Worm (Caenorhabditis elegans) whole organism, late embryonic: Measurements from ENCODE around the gene lips-13.

Source experiments
- C08G9.2 ChIP-seq: sonication (generic microtip); optimal IDR thresholded peaks from 2 replicates; lab custom pipeline; 2016; ENCODE audit warnings: mild to moderate bottlenecking, missing genetic modification characterization, moderate library complexity, missing compliant biosample characterization
- C38D4.7 ChIP-seq: fragments of 200-800 bp; sonication (Bioruptor generic); optimal IDR thresholded peaks from 2 replicates; lab custom pipeline; 2018; ENCODE audit warnings: mild to moderate bottlenecking, missing genetic modification characterization, moderate library complexity, missing compliant biosample characterization
- F13H6.1 ChIP-seq: sonication (generic microtip); optimal IDR thresholded peaks from 2 replicates; lab custom pipeline; 2016; ENCODE audit warnings: missing genetic modification characterization, missing compliant biosample characterization
- ahr-1 ChIP-seq: sonication (generic microtip); optimal IDR thresholded peaks from 2 replicates; lab custom pipeline; 2016; ENCODE audit warnings: missing genetic modification characterization, missing compliant biosample characterization
- ceh-14 ChIP-seq: sonication (generic microtip); optimal IDR thresholded peaks from 2 replicates; lab custom pipeline; 2016; ENCODE audit warnings: missing genotype, missing genetic modification characterization, missing compliant biosample characterization
- ceh-18 ChIP-seq: sonication (generic microtip); optimal IDR thresholded peaks from 2 replicates; lab custom pipeline; 2016; ENCODE audit warnings: missing genetic modification characterization, missing compliant biosample characterization
- ceh-19 ChIP-seq: fragments of 200-800 bp; sonication (Bioruptor generic); optimal IDR thresholded peaks from 2 replicates; lab custom pipeline; 2018; ENCODE audit warnings: mild to moderate bottlenecking, missing genetic modification characterization, missing compliant biosample characterization
- ceh-22 ChIP-seq: sonication (generic microtip); optimal IDR thresholded peaks from 2 replicates; lab custom pipeline; 2017; ENCODE audit warnings: missing biosample characterization, missing genetic modification characterization
- ceh-31 ChIP-seq: sonication (generic microtip); optimal IDR thresholded peaks from 2 replicates; lab custom pipeline; 2016; ENCODE audit warnings: missing genetic modification characterization, missing compliant biosample characterization
- ceh-34 ChIP-seq: sonication (generic microtip); optimal IDR thresholded peaks from 2 replicates; lab custom pipeline; 2016; ENCODE audit warnings: mild to moderate bottlenecking, missing genetic modification characterization, missing compliant biosample characterization
- ceh-45 ChIP-seq: fragments of 200-800 bp; sonication (Bioruptor generic); IDR thresholded peaks from 2 replicates; pipeline ENCODE4 v1.3.6; 2022; ENCODE audit warnings: missing genetic modification reagents, missing genetic modification characterization, missing compliant biosample characterization
- ceh-48 ChIP-seq: sonication (generic microtip); optimal IDR thresholded peaks from 2 replicates; lab custom pipeline; 2016; ENCODE audit warnings: missing genetic modification characterization, inconsistent platforms, missing compliant biosample characterization
- ceh-9 ChIP-seq: sonication (generic microtip); optimal IDR thresholded peaks from 2 replicates; lab custom pipeline; 2016; ENCODE audit warnings: mild to moderate bottlenecking, missing genetic modification characterization, inconsistent platforms, missing compliant biosample characterization
- dmd-4 ChIP-seq: sonication (generic microtip); optimal IDR thresholded peaks from 2 replicates; lab custom pipeline; 2016; ENCODE audit warnings: borderline replicate concordance, missing genetic modification characterization, missing compliant biosample characterization
- elt-2 ChIP-seq: sonication (generic microtip); optimal IDR thresholded peaks from 2 replicates; lab custom pipeline; 2016; ENCODE audit warnings: missing genetic modification reagents, missing genetic modification characterization, missing compliant biosample characterization
- ets-4 ChIP-seq: sonication (generic microtip); optimal IDR thresholded peaks from 2 replicates; lab custom pipeline; 2016; ENCODE audit warnings: missing genetic modification characterization, missing compliant biosample characterization
- eyg-1 ChIP-seq: sonication (generic microtip); optimal IDR thresholded peaks from 2 replicates; lab custom pipeline; 2016; ENCODE audit warnings: missing genotype, missing genetic modification characterization, missing compliant biosample characterization
- fax-1 ChIP-seq: sonication (generic microtip); optimal IDR thresholded peaks from 2 replicates; lab custom pipeline; 2016; ENCODE audit warnings: missing genotype, missing genetic modification characterization, missing compliant biosample characterization
- fkh-10 ChIP-seq: fragments of 150-350 bp; optimal IDR thresholded peaks from 2 replicates; lab custom pipeline; 2014; ENCODE audit warnings: missing biosample characterization, missing genetic modification reagents, missing genetic modification characterization
- fkh-6 ChIP-seq: sonication (generic microtip); optimal IDR thresholded peaks from 2 replicates; lab custom pipeline; 2016; ENCODE audit warnings: missing genetic modification characterization, missing compliant biosample characterization
- gmeb-2 ChIP-seq: sonication (generic microtip); optimal IDR thresholded peaks from 2 replicates; lab custom pipeline; 2016; ENCODE audit warnings: missing genetic modification characterization, inconsistent platforms, missing compliant biosample characterization
- hlh-6 ChIP-seq: sonication (generic microtip); optimal IDR thresholded peaks from 2 replicates; lab custom pipeline; 2016; ENCODE audit warnings: missing genotype, missing genetic modification characterization, missing compliant biosample characterization
- hlh-8 ChIP-seq: sonication (generic microtip); optimal IDR thresholded peaks from 2 replicates; lab custom pipeline; 2016; ENCODE audit warnings: missing genotype, missing genetic modification characterization, missing compliant biosample characterization
- lin-11 ChIP-seq: fragments of 200-800 bp; sonication (Bioruptor generic); optimal IDR thresholded peaks from 2 replicates; lab custom pipeline; 2018; ENCODE audit warnings: mild to moderate bottlenecking, missing genetic modification characterization, missing compliant biosample characterization
- madf-2 ChIP-seq: sonication (generic microtip); optimal IDR thresholded peaks from 2 replicates; lab custom pipeline; 2017; ENCODE audit warnings: missing genetic modification characterization, missing compliant biosample characterization
- mec-3 ChIP-seq: sonication (generic microtip); optimal IDR thresholded peaks from 2 replicates; lab custom pipeline; 2016; ENCODE audit warnings: borderline replicate concordance, missing genetic modification characterization, missing compliant biosample characterization
- nhr-11 ChIP-seq: fragments of 150-350 bp; optimal IDR thresholded peaks from 2 replicates; lab custom pipeline; 2014; ENCODE audit warnings: missing biosample characterization, missing genetic modification characterization
- nhr-232 ChIP-seq: sonication (generic microtip); optimal IDR thresholded peaks from 2 replicates; lab custom pipeline; 2016; ENCODE audit warnings: missing genetic modification characterization, missing compliant biosample characterization
- odd-2 ChIP-seq: sonication (generic microtip); optimal IDR thresholded peaks from 2 replicates; lab custom pipeline; 2017; ENCODE audit warnings: antibody characterized with exemption, mild to moderate bottlenecking, missing genetic modification characterization, missing compliant biosample characterization
- pax-1 ChIP-seq: fragments of 150-350 bp; optimal IDR thresholded peaks from 2 replicates; lab custom pipeline; 2014; ENCODE audit warnings: missing biosample characterization, missing genetic modification characterization
- pha-2 ChIP-seq: sonication (generic microtip); optimal IDR thresholded peaks from 2 replicates; lab custom pipeline; 2017; ENCODE audit warnings: mild to moderate bottlenecking, missing genetic modification characterization, missing compliant biosample characterization
- pha-4 ChIP-seq: fragments of 150-350 bp; optimal IDR thresholded peaks from 2 replicates; lab custom pipeline; 2018; ENCODE audit warnings: missing biosample characterization, missing genetic modification reagents, missing genetic modification characterization
- pros-1 ChIP-seq: fragments of 150-350 bp; optimal IDR thresholded peaks from 2 replicates; lab custom pipeline; 2014; ENCODE audit warnings: missing biosample characterization, missing genetic modification reagents, missing genetic modification characterization
- ref-2 ChIP-seq: sonication (generic microtip); optimal IDR thresholded peaks from 2 replicates; lab custom pipeline; 2016; ENCODE audit warnings: missing genetic modification characterization, missing compliant biosample characterization
- rnt-1 ChIP-seq: sonication (generic microtip); optimal IDR thresholded peaks from 2 replicates; lab custom pipeline; 2016; ENCODE audit warnings: missing genetic modification characterization, missing compliant biosample characterization
- sox-2 ChIP-seq: fragments of 200-800 bp; sonication (Bioruptor generic); IDR thresholded peaks from 2 replicates; pipeline ENCODE4 v1.3.6; 2022; ENCODE audit warnings: missing genetic modification reagents, missing genetic modification characterization, missing compliant biosample characterization
- sox-4 ChIP-seq: sonication (generic microtip); optimal IDR thresholded peaks from 2 replicates; lab custom pipeline; 2017; ENCODE audit warnings: mild to moderate bottlenecking, missing genetic modification characterization, inconsistent platforms, missing compliant biosample characterization
- syd-9 ChIP-seq: sonication (generic microtip); optimal IDR thresholded peaks from 2 replicates; lab custom pipeline; 2016; ENCODE audit warnings: mild to moderate bottlenecking, missing genetic modification characterization, moderate library complexity, missing compliant biosample characterization
- unc-3 ChIP-seq, 2 experiments: fragments of 200-800 bp in 1 of 2; sonication (Bioruptor generic) in 1 of 2; sonication (generic microtip) in 1 of 2; conservative IDR thresholded peaks in 1 of 2; optimal IDR thresholded peaks in 1 of 2; 2 replicates each; pipeline versions ENCODE4 v1.3.6 to Lab custom; 2016 to 2022; ENCODE audit warnings: missing compliant biosample characterization in 2 of 2, missing genetic modification characterization in 2 of 2, missing genetic modification reagents in 1 of 2
- unc-42 ChIP-seq: sonication (generic microtip); optimal IDR thresholded peaks from 2 replicates; lab custom pipeline; 2016; ENCODE audit warnings: missing genotype, missing genetic modification characterization, missing compliant biosample characterization
- unc-86 ChIP-seq: sonication (generic microtip); optimal IDR thresholded peaks from 2 replicates; lab custom pipeline; 2016; ENCODE audit warnings: missing genetic modification characterization, missing compliant biosample characterization

The lips-13 gene

DNA sequence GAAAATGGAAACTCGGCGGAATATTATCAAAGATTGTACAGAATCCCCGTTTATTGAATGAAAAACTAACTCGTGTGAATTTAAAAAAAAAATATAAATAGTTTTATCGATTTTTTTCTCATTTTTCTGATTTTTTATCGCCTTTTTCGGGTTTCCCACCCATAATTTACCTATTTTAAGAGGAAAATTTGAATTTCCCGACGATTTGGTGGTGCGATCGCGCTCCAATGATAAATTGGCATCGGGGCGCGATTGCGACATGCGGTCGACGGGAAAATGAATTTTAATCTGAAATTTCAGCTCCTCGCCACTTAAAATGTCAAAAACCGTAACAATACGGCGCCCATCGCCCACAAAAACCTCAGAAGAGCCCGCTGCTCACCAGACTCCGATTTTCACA lies 9.8 kb upstream of the lips-13 start, which contains the start of gene taf-6.1:
TSS of gene taf-6.1 (plus strand) at position 301 of the 400 bp plus-strand sequence.
- no peak for TF ChIP-seq ahr-1 (tag; lab: Kevin White, UChicago)
- TF ChIP-seq gmeb-2 (tag; lab: Kevin White, UChicago): no peak
- TF ChIP-seq ceh-34: no peak
- TF ChIP-seq ceh-19 (GFP tag; lab: Kevin White, UChicago): no peak
- TF ChIP-seq mec-3: no peak
- TF ChIP-seq pros-1 (tag; lab: Kevin White, UChicago): no peak
- TF ChIP-seq hlh-6: no peak
- TF ChIP-seq unc-86: no peak
- TF ChIP-seq pax-1: no peak
- TF ChIP-seq ets-4 (tag; lab: Kevin White, UChicago): no peak
- no peak for TF ChIP-seq fax-1 (tag; lab: Kevin White, UChicago)
- TF ChIP-seq rnt-1: no peak
- TF ChIP-seq ceh-31 (tag; lab: Kevin White, UChicago): no peak
- no peak for TF ChIP-seq hlh-8
- no peak for TF ChIP-seq eyg-1 (tag; lab: Kevin White, UChicago)
- no peak for TF ChIP-seq pha-4 (tag; lab: Kevin White, UChicago)
- TF ChIP-seq nhr-232 (tag; lab: Kevin White, UChicago): no peak
- no peak for TF ChIP-seq ceh-22 (tag; lab: Kevin White, UChicago)
- TF ChIP-seq, all 69 proteins: peak for 0

DNA sequence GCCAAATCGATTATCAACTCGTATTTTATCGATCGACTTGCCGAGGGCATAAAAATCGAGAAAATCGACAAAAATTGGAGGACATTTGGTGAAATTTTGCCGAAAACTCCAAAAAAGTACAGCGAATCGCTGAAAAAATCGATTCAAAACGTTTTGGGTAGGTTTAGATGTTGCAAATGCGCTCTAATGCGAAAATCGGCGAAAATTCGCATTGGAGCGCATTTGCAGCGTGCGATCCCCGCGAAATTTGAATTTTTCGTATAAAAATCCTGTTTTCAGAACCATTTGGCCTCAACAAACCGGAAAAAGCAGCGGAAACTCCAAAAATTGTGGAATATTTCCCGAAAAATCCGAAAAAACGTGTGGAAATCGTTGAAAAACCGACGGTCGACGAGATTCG lies 8.6 kb upstream of the lips-13 start:
- TF ChIP-seq fax-1 (tag; lab: Kevin White, UChicago): no peak
- no peak for TF ChIP-seq ceh-34
- no peak for TF ChIP-seq fkh-10
- no peak for TF ChIP-seq C38D4.7
- no peak for TF ChIP-seq dmd-4
- no peak for TF ChIP-seq rnt-1
- TF ChIP-seq madf-2 (tag; lab: Kevin White, UChicago): no peak
- TF ChIP-seq unc-3 (GFP tag; conservative IDR thresholded peaks at IDR 0.05; lab: Robert Waterston, UW): no peak
- TF ChIP-seq unc-3 (tag; optimal IDR thresholded peaks at IDR 0.05; lab: Kevin White, UChicago): no peak
- TF ChIP-seq odd-2: no peak
- TF ChIP-seq ceh-18 (tag; lab: Kevin White, UChicago): no peak
- no peak for TF ChIP-seq unc-42 (tag; lab: Kevin White, UChicago)
- no peak for TF ChIP-seq ref-2
- TF ChIP-seq ceh-19 (GFP tag; lab: Kevin White, UChicago): no peak
- no peak for TF ChIP-seq mec-3
- TF ChIP-seq nhr-11 (tag; lab: Kevin White, UChicago): no peak
- TF ChIP-seq pros-1 (tag; lab: Kevin White, UChicago): no peak
- TF ChIP-seq ceh-9 (tag; lab: Kevin White, UChicago): no peak

DNA sequence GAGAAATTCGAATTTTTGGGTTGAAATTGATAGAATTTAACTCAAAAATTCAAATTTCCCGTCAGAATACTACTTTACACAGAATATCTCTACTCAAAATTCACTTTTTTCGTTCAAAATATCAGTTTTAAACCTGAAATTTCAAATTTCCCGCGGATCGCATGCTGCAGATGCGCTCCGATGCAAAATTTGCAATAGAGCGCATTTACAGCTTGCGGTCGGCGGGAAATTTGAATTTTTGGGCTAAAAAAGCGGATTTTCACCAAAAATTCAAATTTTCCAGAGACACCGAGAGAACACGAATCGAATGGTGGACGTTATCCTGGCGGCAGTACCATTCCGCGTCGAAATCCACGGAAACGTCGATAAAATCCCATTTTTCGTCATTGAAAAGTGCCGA lies 6.9 kb upstream of the lips-13 start:
- no peak for TF ChIP-seq ceh-48
- no peak for TF ChIP-seq ceh-14 (tag; lab: Kevin White, UChicago)
- no peak for TF ChIP-seq eyg-1 (tag; lab: Kevin White, UChicago)
- no peak for TF ChIP-seq rnt-1
- TF ChIP-seq sox-2: no peak
- no peak for TF ChIP-seq ceh-45 (GFP tag; lab: Robert Waterston, UW)
- no peak for TF ChIP-seq ceh-22 (tag; lab: Kevin White, UChicago)
- no peak for TF ChIP-seq mec-3
- no peak for TF ChIP-seq hlh-6
- no peak for TF ChIP-seq fax-1 (tag; lab: Kevin White, UChicago)
- no peak for TF ChIP-seq syd-9 (tag; lab: Kevin White, UChicago)
- TF ChIP-seq sox-4 (tag; lab: Kevin White, UChicago): no peak
- TF ChIP-seq pha-2 (tag; lab: Kevin White, UChicago): no peak
- TF ChIP-seq elt-2: no peak
- no peak for TF ChIP-seq ref-2
- TF ChIP-seq lin-11 (tag; lab: Kevin White, UChicago): no peak
- no peak for TF ChIP-seq gmeb-2 (tag; lab: Kevin White, UChicago)
- TF ChIP-seq fkh-6 (tag; lab: Kevin White, UChicago): no peak
- TF ChIP-seq F13H6.1 (tag; lab: Kevin White, UChicago): no peak
- no peak for TF ChIP-seq C08G9.2 (tag; lab: Kevin White, UChicago)
